Worm (Caenorhabditis elegans): ENCODE results near the gene srz-95.

Gene srz-95

DNA sequence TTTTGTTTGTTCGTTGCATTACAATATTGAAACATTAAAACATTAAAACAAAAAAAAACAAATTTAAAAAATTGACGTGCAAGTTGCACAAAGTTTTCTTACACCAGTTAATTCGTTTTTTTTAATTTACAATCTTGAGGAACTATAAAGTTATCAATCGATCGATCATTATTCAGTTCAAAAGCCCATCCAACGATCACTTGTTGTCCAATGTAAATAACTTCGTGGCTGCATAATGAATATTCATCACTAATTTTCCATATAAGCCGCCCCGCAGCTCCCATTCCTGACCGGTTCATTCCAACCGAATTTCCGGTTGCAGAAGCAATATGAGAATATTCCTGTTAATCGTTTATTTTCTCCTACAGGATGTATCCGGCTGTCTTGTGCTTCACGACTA lies 50.4 kb downstream of the srz-95 start, which contains the start of gene hpo-33:
TSS of gene hpo-33 (plus strand) at position 301 of the 400 bp plus-strand sequence.
- TF ChIP-seq unc-62 (GFP tag; optimal IDR thresholded peaks at IDR 0.05) = no peak

Measured in whole organism, dauer.